Worm (Caenorhabditis elegans): ENCODE measurements around the gene wdr-4.

ce11 chrIII:6752612-6753011 lies 27.0 kb downstream of the wdr-4 start:
- TF ChIP-seq ets-7 (tag; optimal IDR thresholded peaks at IDR 0.05) (no peak), tra-4 (tag; optimal IDR thresholded peaks at IDR 0.05) (no peak), tbx-11 (GFP tag; IDR thresholded peaks at IDR 0.05) (no peak), flt-1 (GFP tag; IDR thresholded peaks at IDR 0.05) (no peak), ama-1 (optimal IDR thresholded peaks at IDR 0.05) (no peak), aly-1 (tag; optimal IDR thresholded peaks at IDR 0.05) (no peak), hnd-1 (tag; optimal IDR thresholded peaks at IDR 0.05) (no peak), pes-1 (GFP tag; IDR thresholded peaks at IDR 0.05) (no peak), B0310.2 (tag; optimal IDR thresholded peaks at IDR 0.05) (no peak), F13C5.2 (tag; optimal IDR thresholded peaks at IDR 0.05) (no peak)

Data from whole organism, early embryonic.